Worm (Caenorhabditis elegans): Measurements from ENCODE around the gene gmap-1.
A peak's percentile ranks its signal among the peaks of the same experiment; 100 is the strongest.

gmap-1 gene

DNA sequence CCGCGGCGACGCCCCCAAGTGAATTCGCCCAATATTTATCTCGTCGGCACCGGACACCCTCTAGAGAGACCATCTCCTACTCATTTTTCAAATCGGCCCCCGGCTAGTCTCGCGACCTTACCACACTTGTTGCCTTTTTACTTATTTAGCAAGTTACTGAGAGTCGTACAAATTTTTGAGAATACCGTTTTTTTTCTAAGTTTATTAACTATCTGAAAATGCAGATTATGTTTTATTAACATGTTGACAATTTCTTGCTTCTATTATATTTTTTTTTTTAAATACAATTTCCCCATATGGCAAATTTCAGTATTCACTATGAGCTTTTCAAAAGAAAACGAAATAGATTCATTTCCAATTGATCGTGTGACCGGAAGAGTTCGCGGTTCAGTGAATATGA, 42.0 kb upstream of the gmap-1 start, which contains the start of the genes F11C1.4 and F11C1.10:
Gene F11C1.4 (plus strand): TSS at position 301 of the 400 bp plus-strand sequence.
Gene F11C1.10 (plus strand): TSS at position 309 of the 400 bp plus-strand sequence.
- no peak for TF ChIP-seq unc-120 (tag; optimal IDR thresholded peaks at IDR 0.05; ENCODE audit: poor library complexity, severe bottlenecking)
- no peak for TF ChIP-seq M03D4.4 (tag; optimal IDR thresholded peaks at IDR 0.05)

DNA sequence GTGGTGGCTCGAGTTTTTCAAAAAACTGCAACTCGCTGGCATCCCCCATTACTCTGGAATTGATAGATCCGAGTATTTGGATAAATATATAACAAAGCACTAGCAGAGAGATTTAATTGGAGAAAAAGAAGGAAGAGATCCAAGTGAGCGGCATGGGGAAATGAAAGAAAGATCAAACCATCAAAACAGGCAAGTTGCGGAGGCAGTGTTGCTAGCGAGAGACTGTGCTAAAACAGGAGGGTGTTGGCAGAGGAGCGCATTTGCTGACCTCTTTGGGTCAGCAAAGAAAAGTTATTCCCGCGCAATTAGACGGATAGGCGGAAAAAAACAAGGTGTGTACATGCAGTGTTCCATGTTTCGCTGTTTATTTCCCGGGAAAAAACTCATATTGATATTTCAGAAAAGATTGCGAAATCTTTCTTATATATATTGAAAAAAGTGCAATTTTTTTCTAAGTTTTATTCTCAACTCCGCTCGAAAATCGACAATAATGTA, 40.9 kb upstream of the gmap-1 start, which contains the start of gene ppk-3:
Gene ppk-3 (minus strand): TSS at position 51 of the 495 bp plus-strand sequence.
- TF ChIP-seq mep-1 (tag; optimal IDR thresholded peaks at IDR 0.05): peak; percentile 73
- TF ChIP-seq sptf-1 (tag; optimal IDR thresholded peaks at IDR 0.05): no peak
- TF ChIP-seq hlh-1 (tag; optimal IDR thresholded peaks at IDR 0.05): peak; percentile 5
- TF ChIP-seq ces-1 (GFP tag; optimal IDR thresholded peaks at IDR 0.05): no peak
- TF ChIP-seq ceh-39 (tag; optimal IDR thresholded peaks at IDR 0.05): no peak
- TF ChIP-seq cnd-1 (tag; optimal IDR thresholded peaks at IDR 0.05): no peak
- no peak for TF ChIP-seq drap-1 (GFP tag; optimal IDR thresholded peaks at IDR 0.05)
- no peak for TF ChIP-seq nhr-2 (tag; optimal IDR thresholded peaks at IDR 0.05)
- TF ChIP-seq nhr-12 (tag; optimal IDR thresholded peaks at IDR 0.05): no peak
- TF ChIP-seq ham-2 (GFP tag; optimal IDR thresholded peaks at IDR 0.05): no peak
- TF ChIP-seq M03D4.4 (tag; optimal IDR thresholded peaks at IDR 0.05): peak; percentile 5
- no peak for TF ChIP-seq zip-8 (tag; optimal IDR thresholded peaks at IDR 0.05)
- peak; percentile 38 for TF ChIP-seq mls-2 (tag; optimal IDR thresholded peaks at IDR 0.05)
- TF ChIP-seq unc-120 (tag; optimal IDR thresholded peaks at IDR 0.05; ENCODE audit: poor library complexity, severe bottlenecking): no peak
- no peak for TF ChIP-seq flh-1 (GFP tag; optimal IDR thresholded peaks at IDR 0.05)
- TF ChIP-seq nhr-28 (tag; optimal IDR thresholded peaks at IDR 0.05): no peak
- peak; percentile 44 for TF ChIP-seq lin-13 (tag; optimal IDR thresholded peaks at IDR 0.05)
- TF ChIP-seq unc-39 (tag; optimal IDR thresholded peaks at IDR 0.05): no peak
- TF ChIP-seq lsy-2 (tag; optimal IDR thresholded peaks at IDR 0.05): no peak
- no peak for TF ChIP-seq nhr-76 (tag; optimal IDR thresholded peaks at IDR 0.05)
- peak; percentile 40 for TF ChIP-seq pha-4 (tag; optimal IDR thresholded peaks at IDR 0.05)
- TF ChIP-seq elt-1 (tag; optimal IDR thresholded peaks at IDR 0.05; ENCODE audit: borderline replicate concordance, insufficient read depth): no peak
- no peak for TF ChIP-seq sem-2 (GFP tag; optimal IDR thresholded peaks at IDR 0.05)
- TF ChIP-seq snpc-4 (tag; optimal IDR thresholded peaks at IDR 0.05): no peak
- no peak for TF ChIP-seq ceh-83 (GFP tag; optimal IDR thresholded peaks at IDR 0.05)
- no peak for TF ChIP-seq lin-32 (GFP tag; optimal IDR thresholded peaks at IDR 0.05)
- no peak for TF ChIP-seq tbx-8 (GFP tag; optimal IDR thresholded peaks at IDR 0.05)
- no peak for TF ChIP-seq elt-3 (tag; optimal IDR thresholded peaks at IDR 0.05)
- no peak for TF ChIP-seq unc-62 (GFP tag; optimal IDR thresholded peaks at IDR 0.05)
- peak; percentile 36 for TF ChIP-seq nhr-237 (tag; optimal IDR thresholded peaks at IDR 0.05)

DNA sequence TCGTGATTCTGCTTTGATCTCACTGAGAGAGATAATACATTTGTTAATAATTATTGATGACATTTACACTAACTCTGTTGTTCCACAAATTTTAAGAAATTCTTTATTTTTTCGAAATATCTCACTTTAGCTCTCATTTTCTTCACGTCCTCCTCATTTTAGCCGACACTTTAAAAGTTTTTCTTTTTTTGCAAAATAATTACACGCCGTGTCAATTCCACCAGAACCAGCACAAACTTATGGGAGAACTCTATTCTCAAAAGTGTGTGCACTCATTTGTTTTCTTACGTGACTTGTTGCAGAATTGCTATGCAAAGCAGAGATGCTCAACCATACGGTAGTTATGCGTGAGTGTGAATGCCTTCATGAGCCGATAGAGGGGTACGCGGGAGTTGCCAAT, 30.4 kb upstream of the gmap-1 start, which contains the start of gene frpr-2:
Gene frpr-2 (plus strand): TSS at position 301 of the 400 bp plus-strand sequence.
- TF ChIP-seq elt-3 (tag; optimal IDR thresholded peaks at IDR 0.05) (no peak), sem-2 (GFP tag; optimal IDR thresholded peaks at IDR 0.05) (no peak), ceh-39 (tag; optimal IDR thresholded peaks at IDR 0.05) (no peak), ceh-83 (GFP tag; optimal IDR thresholded peaks at IDR 0.05) (no peak), nhr-76 (tag; optimal IDR thresholded peaks at IDR 0.05) (no peak), unc-39 (tag; optimal IDR thresholded peaks at IDR 0.05) (no peak), nhr-2 (tag; optimal IDR thresholded peaks at IDR 0.05) (no peak), ceh-43 (GFP tag; optimal IDR thresholded peaks at IDR 0.05) (no peak), elt-1 (tag; optimal IDR thresholded peaks at IDR 0.05; ENCODE audit: borderline replicate concordance, insufficient read depth) (no peak), M03D4.4 (tag; optimal IDR thresholded peaks at IDR 0.05) (no peak), nhr-12 (tag; optimal IDR thresholded peaks at IDR 0.05) (no peak)

DNA sequence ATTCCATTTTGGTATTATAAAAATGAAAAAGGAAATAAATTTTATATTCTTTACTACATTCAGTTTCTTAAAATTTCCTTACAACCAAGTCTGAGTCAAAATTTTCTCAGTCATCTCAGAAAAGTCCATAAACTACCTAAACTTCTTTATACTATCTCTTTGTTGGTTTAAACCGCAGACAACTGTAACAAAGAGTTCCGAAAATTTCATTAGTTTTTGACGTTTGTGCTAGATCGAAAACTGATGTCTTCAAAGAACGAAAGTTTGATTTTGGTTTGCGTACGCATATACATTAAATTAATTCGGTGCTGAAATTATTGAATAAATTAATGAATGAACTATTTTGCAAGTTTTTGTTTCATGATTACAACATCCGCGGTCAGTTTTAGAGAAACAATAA, 24.1 kb upstream of the gmap-1 start:
- TF ChIP-seq tbx-8 (GFP tag; optimal IDR thresholded peaks at IDR 0.05) (no peak), sem-2 (GFP tag; optimal IDR thresholded peaks at IDR 0.05) (no peak), nhr-237 (tag; optimal IDR thresholded peaks at IDR 0.05) (no peak), ceh-83 (GFP tag; optimal IDR thresholded peaks at IDR 0.05) (no peak), sptf-1 (tag; optimal IDR thresholded peaks at IDR 0.05) (no peak), nhr-12 (tag; optimal IDR thresholded peaks at IDR 0.05) (no peak)

DNA sequence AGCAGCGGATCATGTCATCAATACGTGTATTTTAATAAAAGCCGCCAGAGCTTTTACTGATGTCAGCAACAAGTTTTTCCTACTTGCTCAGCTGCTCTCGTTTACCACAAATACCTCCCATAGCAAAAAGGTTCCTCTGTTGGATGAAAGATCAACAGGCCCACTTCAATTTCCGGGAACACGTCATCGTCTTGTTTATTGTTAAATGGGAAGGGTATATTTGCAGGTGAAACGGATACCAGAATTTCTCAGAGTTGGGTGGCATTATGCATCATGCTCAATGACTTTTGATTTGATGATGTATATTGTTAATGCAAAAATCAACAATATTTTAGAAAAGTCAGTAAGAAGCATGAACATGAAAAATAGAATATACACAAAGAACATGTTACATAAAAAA, 16.4 kb upstream of the gmap-1 start:
- no peak for TF ChIP-seq M03D4.4 (tag; optimal IDR thresholded peaks at IDR 0.05)
- no peak for TF ChIP-seq unc-120 (tag; optimal IDR thresholded peaks at IDR 0.05; ENCODE audit: poor library complexity, severe bottlenecking)
- TF ChIP-seq nhr-28 (tag; optimal IDR thresholded peaks at IDR 0.05): no peak
- no peak for TF ChIP-seq unc-62 (GFP tag; optimal IDR thresholded peaks at IDR 0.05)
- no peak for TF ChIP-seq zip-8 (tag; optimal IDR thresholded peaks at IDR 0.05)
- TF ChIP-seq ceh-43 (GFP tag; optimal IDR thresholded peaks at IDR 0.05): no peak
- no peak for TF ChIP-seq lin-13 (tag; optimal IDR thresholded peaks at IDR 0.05)
- TF ChIP-seq elt-3 (tag; optimal IDR thresholded peaks at IDR 0.05): no peak
- TF ChIP-seq hlh-1 (tag; optimal IDR thresholded peaks at IDR 0.05): no peak
- no peak for TF ChIP-seq elt-1 (tag; optimal IDR thresholded peaks at IDR 0.05; ENCODE audit: borderline replicate concordance, insufficient read depth)
- TF ChIP-seq drap-1 (GFP tag; optimal IDR thresholded peaks at IDR 0.05): no peak
- TF ChIP-seq cnd-1 (tag; optimal IDR thresholded peaks at IDR 0.05): no peak
- no peak for TF ChIP-seq mls-2 (tag; optimal IDR thresholded peaks at IDR 0.05)
- TF ChIP-seq tbx-8 (GFP tag; optimal IDR thresholded peaks at IDR 0.05): no peak
- no peak for TF ChIP-seq bed-3 (GFP tag; optimal IDR thresholded peaks at IDR 0.05)
- no peak for TF ChIP-seq ztf-11 (tag; optimal IDR thresholded peaks at IDR 0.05)
- TF ChIP-seq flh-1 (GFP tag; optimal IDR thresholded peaks at IDR 0.05): no peak
